Worm (Caenorhabditis elegans) whole organism, mixed stage, embryonic: ENCODE results near the gene C29E4.11.

Experiments used
- M03D4.4 ChIP-seq: sonication (generic microtip); optimal IDR thresholded peaks from 2 replicates; lab custom pipeline; 2017; ENCODE audit warnings: mild to moderate bottlenecking, missing genetic modification characterization, missing compliant biosample characterization
- bed-3 ChIP-seq: fragments of 200-800 bp; sonication (Bioruptor generic); optimal IDR thresholded peaks from 3 replicates; lab custom pipeline; 2018; ENCODE audit warnings: mild to moderate bottlenecking, missing genetic modification characterization, moderate library complexity, missing compliant biosample characterization
- ceh-43 ChIP-seq: fragments of 200-800 bp; sonication (Bioruptor generic); optimal IDR thresholded peaks from 2 replicates; lab custom pipeline; 2018; ENCODE audit warnings: mild to moderate bottlenecking, missing genetic modification characterization, moderate library complexity, missing compliant biosample characterization
- ceh-83 ChIP-seq: fragments of 200-800 bp; sonication (Bioruptor generic); optimal IDR thresholded peaks from 2 replicates; lab custom pipeline; 2018; ENCODE audit warnings: mild to moderate bottlenecking, missing genetic modification characterization, missing compliant biosample characterization
- ces-1 ChIP-seq: fragments of 150-350 bp; optimal IDR thresholded peaks from 2 replicates; lab custom pipeline; 2014; ENCODE audit warnings: missing biosample characterization, missing genetic modification reagents, missing genetic modification characterization
- cnd-1 ChIP-seq: fragments of 200-800 bp; sonication (Bioruptor generic); optimal IDR thresholded peaks from 2 replicates; lab custom pipeline; 2018; ENCODE audit warnings: mild to moderate bottlenecking, missing genetic modification characterization, missing compliant biosample characterization
- drap-1 ChIP-seq: fragments of 200-800 bp; sonication (Bioruptor generic); optimal IDR thresholded peaks from 3 replicates; lab custom pipeline; 2018; ENCODE audit warnings: mild to moderate bottlenecking, missing genetic modification characterization, missing compliant biosample characterization
- elt-1 ChIP-seq: sonication (generic microtip); optimal IDR thresholded peaks from 2 replicates; lab custom pipeline; 2017; ENCODE audit warnings: missing genetic modification characterization, mild to moderate bottlenecking, missing compliant biosample characterization, antibody characterized with exemption, moderate library complexity, borderline replicate concordance; ENCODE audit not compliant: insufficient read depth
- flh-1 ChIP-seq: fragments of 200-800 bp; sonication (Bioruptor generic); optimal IDR thresholded peaks from 2 replicates; lab custom pipeline; 2018; ENCODE audit warnings: mild to moderate bottlenecking, missing genetic modification characterization, moderate library complexity, missing compliant biosample characterization
- ham-2 ChIP-seq: fragments of 200-800 bp; sonication (Bioruptor generic); optimal IDR thresholded peaks from 2 replicates; lab custom pipeline; 2018; ENCODE audit warnings: mild to moderate bottlenecking, missing genetic modification characterization, missing compliant biosample characterization
- hlh-1 ChIP-seq: fragments of 150-350 bp; optimal IDR thresholded peaks from 2 replicates; lab custom pipeline; 2014; ENCODE audit warnings: missing biosample characterization, missing genetic modification reagents, missing genetic modification characterization
- lin-13 ChIP-seq: fragments of 150-350 bp; optimal IDR thresholded peaks from 2 replicates; lab custom pipeline; 2014; ENCODE audit warnings: missing biosample characterization, missing genetic modification characterization
- lin-32 ChIP-seq: fragments of 200-800 bp; sonication (Bioruptor generic); optimal IDR thresholded peaks from 2 replicates; lab custom pipeline; 2018; ENCODE audit warnings: mild to moderate bottlenecking, missing genetic modification characterization, missing compliant biosample characterization
- lsy-2 ChIP-seq: fragments of 150-350 bp; optimal IDR thresholded peaks from 2 replicates; lab custom pipeline; 2014; ENCODE audit warnings: missing biosample characterization, missing genetic modification characterization
- mab-5 ChIP-seq: fragments of 150-350 bp; optimal IDR thresholded peaks from 2 replicates; lab custom pipeline; 2014; ENCODE audit warnings: missing biosample characterization, missing genetic modification characterization
- mep-1 ChIP-seq: fragments of 150-350 bp; optimal IDR thresholded peaks from 2 replicates; lab custom pipeline; 2017; ENCODE audit warnings: missing biosample characterization, missing genetic modification reagents, missing genetic modification characterization, inconsistent platforms
- nhr-12 ChIP-seq: fragments of 150-350 bp; optimal IDR thresholded peaks from 2 replicates; lab custom pipeline; 2014; ENCODE audit warnings: missing biosample characterization, missing genetic modification characterization
- nhr-2 ChIP-seq: fragments of 150-350 bp; optimal IDR thresholded peaks from 2 replicates; lab custom pipeline; 2014; ENCODE audit warnings: missing biosample characterization, missing genetic modification characterization
- nhr-237 ChIP-seq: fragments of 150-350 bp; optimal IDR thresholded peaks from 2 replicates; lab custom pipeline; 2014; ENCODE audit warnings: missing biosample characterization, missing genetic modification characterization
- nhr-28 ChIP-seq: fragments of 150-350 bp; optimal IDR thresholded peaks from 2 replicates; lab custom pipeline; 2014; ENCODE audit warnings: missing biosample characterization, missing genetic modification characterization
- pha-4 ChIP-seq: fragments of 150-350 bp; optimal IDR thresholded peaks from 2 replicates; lab custom pipeline; 2018; ENCODE audit warnings: missing biosample characterization, missing genetic modification reagents, missing genetic modification characterization
- sem-2 ChIP-seq: fragments of 200-800 bp; sonication (Bioruptor generic); optimal IDR thresholded peaks from 2 replicates; lab custom pipeline; 2018; ENCODE audit warnings: mild to moderate bottlenecking, missing genetic modification characterization, missing compliant biosample characterization
- snpc-4 ChIP-seq: fragments of 150-350 bp; optimal IDR thresholded peaks from 2 replicates; lab custom pipeline; 2014; ENCODE audit warnings: missing biosample characterization, missing genetic modification characterization
- sptf-1 ChIP-seq: sonication (generic microtip); optimal IDR thresholded peaks from 2 replicates; lab custom pipeline; 2017; ENCODE audit warnings: mild to moderate bottlenecking, missing genetic modification characterization, moderate library complexity, missing compliant biosample characterization
- tbx-8 ChIP-seq: fragments of 200-800 bp; sonication (Bioruptor generic); optimal IDR thresholded peaks from 2 replicates; lab custom pipeline; 2018; ENCODE audit warnings: mild to moderate bottlenecking, missing genetic modification characterization, moderate library complexity, missing compliant biosample characterization
- unc-120 ChIP-seq: sonication (generic microtip); optimal IDR thresholded peaks from 2 replicates; lab custom pipeline; 2017; ENCODE audit warnings: missing genetic modification characterization, missing compliant biosample characterization; ENCODE audit not compliant: poor library complexity, severe bottlenecking
- unc-39 ChIP-seq: fragments of 150-350 bp; optimal IDR thresholded peaks from 2 replicates; lab custom pipeline; 2014; ENCODE audit warnings: missing biosample characterization, missing genetic modification characterization
- unc-62 ChIP-seq: fragments of 150-350 bp; optimal IDR thresholded peaks from 2 replicates; lab custom pipeline; 2014; ENCODE audit warnings: missing biosample characterization, missing genetic modification reagents, missing genetic modification characterization
- zip-8 ChIP-seq: fragments of 150-350 bp; optimal IDR thresholded peaks from 2 replicates; lab custom pipeline; 2014; ENCODE audit warnings: missing biosample characterization, missing genetic modification characterization
- ztf-11 ChIP-seq: fragments of 150-350 bp; optimal IDR thresholded peaks from 2 replicates; lab custom pipeline; 2014; ENCODE audit warnings: missing biosample characterization, missing genetic modification characterization

C29E4.11 gene

DNA sequence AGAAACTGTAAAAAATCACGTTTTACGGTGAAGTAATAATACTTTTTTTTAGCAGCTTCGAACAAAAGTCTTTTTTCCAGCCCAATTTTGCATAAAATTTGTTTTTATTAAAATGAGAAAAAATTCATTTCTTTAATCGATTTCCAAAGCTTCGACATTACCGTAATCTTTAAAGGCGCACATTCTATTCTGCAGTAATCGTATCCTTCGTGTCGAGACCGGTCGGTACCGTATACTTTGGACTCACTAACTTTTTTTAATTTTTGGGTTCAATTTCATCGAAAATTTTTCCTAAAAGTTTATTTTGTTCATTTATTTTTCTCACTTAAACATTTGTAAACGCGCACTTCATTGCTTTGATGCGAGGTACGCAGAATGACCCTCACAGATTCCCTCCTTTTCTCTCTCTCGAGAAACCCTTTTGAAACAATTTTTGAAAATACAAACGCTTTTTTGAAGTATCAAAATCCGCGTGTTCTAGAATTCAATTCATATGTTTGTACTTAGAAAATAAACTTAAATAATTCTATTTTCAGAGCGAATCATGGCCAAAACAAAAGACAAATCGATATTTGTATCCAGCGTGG, 28.8 kb upstream of the C29E4.11 start, which contains the start of gene hrpk-2:
TSS of gene hrpk-2 (plus strand) at position 537 of the 587 bp plus-strand sequence.
- TF ChIP-seq nhr-28 (tag; lab: Kevin White, UChicago) (no peak), hlh-1 (tag; lab: Kevin White, UChicago) (no peak), sptf-1 (no peak), cnd-1 (tag; lab: Kevin White, UChicago) (no peak), zip-8 (no peak), nhr-237 (no peak), unc-62 (GFP tag; lab: Kevin White, UChicago) (no peak), lin-13 (no peak)

ce11 chrIII:7981938-7982337, 24.0 kb upstream of the C29E4.11 start:
- TF ChIP-seq unc-120 (no peak), ceh-43 (no peak), tbx-8 (no peak)

DNA sequence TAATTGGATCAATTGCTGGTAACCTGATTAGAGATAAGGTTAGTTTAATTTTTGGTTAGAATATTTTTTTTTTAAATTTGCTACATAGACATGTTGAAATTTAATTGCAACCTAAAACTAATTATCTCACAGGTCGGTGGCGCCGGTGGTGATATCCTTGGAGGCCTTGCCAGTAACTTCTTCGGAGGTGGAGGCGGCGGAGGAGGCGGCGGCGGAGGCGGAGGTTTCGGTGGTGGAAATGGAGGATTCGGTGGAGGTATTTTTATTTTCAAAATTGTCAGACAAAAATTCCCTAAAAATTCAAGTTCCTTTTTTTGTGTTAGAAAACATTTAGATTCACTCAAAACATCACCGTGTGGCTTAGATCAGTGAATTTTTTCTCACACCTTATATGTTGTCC, 23.3 kb upstream of the C29E4.11 start:
- TF ChIP-seq zip-8, result no peak
- no peak for TF ChIP-seq drap-1 (GFP tag; lab: Kevin White, UChicago)
- no peak for TF ChIP-seq ceh-83
- no peak for TF ChIP-seq lin-32
- no peak for TF ChIP-seq mep-1 (tag; lab: Kevin White, UChicago)
- no peak for TF ChIP-seq ces-1 (GFP tag; lab: Kevin White, UChicago)
- TF ChIP-seq bed-3 (GFP tag; lab: Kevin White, UChicago), result no peak
- TF ChIP-seq M03D4.4 (tag; lab: Kevin White, UChicago), result no peak
- no peak for TF ChIP-seq snpc-4

- TF ChIP-seq drap-1 (GFP tag; lab: Kevin White, UChicago) (no peak), mab-5 (tag; lab: Kevin White, UChicago) (no peak), lin-32 (no peak), unc-120 (no peak), M03D4.4 (tag; lab: Kevin White, UChicago) (no peak), mep-1 (tag; lab: Kevin White, UChicago) (no peak), pha-4 (tag; lab: Kevin White, UChicago) (no peak), tbx-8 (no peak), snpc-4 (no peak), zip-8 (no peak), lsy-2 (tag; lab: Kevin White, UChicago) (no peak), nhr-28 (tag; lab: Kevin White, UChicago) (no peak), nhr-12 (tag; lab: Kevin White, UChicago) (no peak), ztf-11 (tag; lab: Kevin White, UChicago) (no peak), nhr-2 (tag; lab: Kevin White, UChicago) (no peak), ceh-83 (no peak), elt-1 (tag; lab: Kevin White, UChicago) (no peak), lin-13 (no peak)
Observed at ce11 chrIII:7979659-7980058, 21.7 kb upstream of the C29E4.11 start, which contains the start of gene clp-1. TSS of gene clp-1 (plus strand) at chrIII:7979959.

- TF ChIP-seq lin-13 (no peak), ces-1 (GFP tag; lab: Kevin White, UChicago) (peak; percentile 18), unc-39 (tag; lab: Kevin White, UChicago) (no peak), drap-1 (GFP tag; lab: Kevin White, UChicago) (no peak), ztf-11 (tag; lab: Kevin White, UChicago) (no peak), sptf-1 (no peak)
Observed at ce11 chrIII:7978723-7979122, 20.8 kb upstream of the C29E4.11 start.

- TF ChIP-seq sem-2 (GFP tag; lab: Kevin White, UChicago) (no peak), ceh-83 (no peak), drap-1 (GFP tag; lab: Kevin White, UChicago) (no peak), nhr-237 (no peak), ceh-43 (no peak), unc-120 (no peak), zip-8 (no peak), ham-2 (GFP tag; lab: Kevin White, UChicago) (no peak), snpc-4 (no peak), tbx-8 (no peak), nhr-2 (tag; lab: Kevin White, UChicago) (no peak), mab-5 (tag; lab: Kevin White, UChicago) (no peak), flh-1 (GFP tag; lab: Kevin White, UChicago) (no peak), lsy-2 (tag; lab: Kevin White, UChicago) (no peak), ces-1 (GFP tag; lab: Kevin White, UChicago) (no peak), lin-13 (no peak)
- TF ChIP-seq, all 35 proteins: peak for 0
Observed at ce11 chrIII:7978289-7978688, 20.4 kb upstream of the C29E4.11 start.
